Worm (Caenorhabditis elegans): ENCODE data around the gene R01H2.1.

Gene R01H2.1

ce11 chrIII:7103940-7104440 lies 41.3 kb downstream of the R01H2.1 start, which contains the start of gene cpg-2:
cpg-2 (minus strand) TSS chrIII:7103990.
- no peak for TF ChIP-seq ets-7 (tag; optimal IDR thresholded peaks at IDR 0.05)
- no peak for TF ChIP-seq hmg-4 (GFP tag; optimal IDR thresholded peaks at IDR 0.05)
- TF ChIP-seq pes-1 (GFP tag; IDR thresholded peaks at IDR 0.05), result no peak
- no peak for TF ChIP-seq ceh-13 (GFP tag; optimal IDR thresholded peaks at IDR 0.05)
- no peak for TF ChIP-seq ceh-36 (tag; optimal IDR thresholded peaks at IDR 0.05)
- TF ChIP-seq aly-1 (tag; optimal IDR thresholded peaks at IDR 0.05), result no peak
- no peak for TF ChIP-seq hnd-1 (tag; optimal IDR thresholded peaks at IDR 0.05)
- TF ChIP-seq tbx-37 (GFP tag; conservative IDR thresholded peaks at IDR 0.05), result no peak
- TF ChIP-seq F13C5.2 (tag; optimal IDR thresholded peaks at IDR 0.05), result no peak

- TF ChIP-seq pes-1 (GFP tag; IDR thresholded peaks at IDR 0.05) (no peak), ceh-13 (GFP tag; optimal IDR thresholded peaks at IDR 0.05) (no peak), tbx-37 (GFP tag; conservative IDR thresholded peaks at IDR 0.05) (no peak), flt-1 (GFP tag; IDR thresholded peaks at IDR 0.05) (no peak), B0310.2 (tag; optimal IDR thresholded peaks at IDR 0.05) (no peak), aly-1 (tag; optimal IDR thresholded peaks at IDR 0.05) (no peak), hmbx-1 (tag; optimal IDR thresholded peaks at IDR 0.05) (no peak), hmg-4 (GFP tag; optimal IDR thresholded peaks at IDR 0.05) (no peak), ets-7 (tag; optimal IDR thresholded peaks at IDR 0.05) (no peak), scrt-1 (GFP tag; IDR thresholded peaks at IDR 0.05) (no peak), ceh-36 (tag; optimal IDR thresholded peaks at IDR 0.05) (no peak), hnd-1 (tag; optimal IDR thresholded peaks at IDR 0.05) (no peak)
Measured at ce11 chrIII:7106854-7107253, 44.2 kb downstream of the R01H2.1 start.

- no peak for TF ChIP-seq hmg-4 (GFP tag; optimal IDR thresholded peaks at IDR 0.05)
- TF ChIP-seq tbx-37 (GFP tag; conservative IDR thresholded peaks at IDR 0.05), result no peak
- no peak for TF ChIP-seq sea-1 (GFP tag; conservative IDR thresholded peaks at IDR 0.05)
- TF ChIP-seq pes-1 (GFP tag; IDR thresholded peaks at IDR 0.05), result no peak
- no peak for TF ChIP-seq aly-1 (tag; optimal IDR thresholded peaks at IDR 0.05)
- TF ChIP-seq scrt-1 (GFP tag; IDR thresholded peaks at IDR 0.05), result no peak
- no peak for TF ChIP-seq hmbx-1 (tag; optimal IDR thresholded peaks at IDR 0.05)
Measured at ce11 chrIII:7107965-7108364, 45.3 kb downstream of the R01H2.1 start, which contains the start of gene odd-1. odd-1 (plus strand) TSS chrIII:7108313.

- TF ChIP-seq hnd-1 (tag; optimal IDR thresholded peaks at IDR 0.05) (no peak), hmbx-1 (tag; optimal IDR thresholded peaks at IDR 0.05) (no peak), sea-1 (GFP tag; conservative IDR thresholded peaks at IDR 0.05) (no peak), ceh-36 (tag; optimal IDR thresholded peaks at IDR 0.05) (no peak), ceh-13 (GFP tag; optimal IDR thresholded peaks at IDR 0.05) (no peak), ama-1 (optimal IDR thresholded peaks at IDR 0.05) (no peak), tra-4 (tag; optimal IDR thresholded peaks at IDR 0.05) (no peak), hmg-4 (GFP tag; optimal IDR thresholded peaks at IDR 0.05) (no peak), F13C5.2 (tag; optimal IDR thresholded peaks at IDR 0.05) (no peak), aly-1 (tag; optimal IDR thresholded peaks at IDR 0.05) (no peak)
Measured at ce11 chrIII:7111793-7112192, 49.1 kb downstream of the R01H2.1 start, which contains the start of gene B0280.7. B0280.7 (minus strand) TSS chrIII:7111893.

ce11 chrIII:7112285-7112684 lies 49.6 kb downstream of the R01H2.1 start:
- TF ChIP-seq ets-7 (tag; optimal IDR thresholded peaks at IDR 0.05) (no peak), tbx-37 (GFP tag; conservative IDR thresholded peaks at IDR 0.05) (no peak), ama-1 (optimal IDR thresholded peaks at IDR 0.05) (no peak), ceh-36 (tag; optimal IDR thresholded peaks at IDR 0.05) (no peak), pes-1 (GFP tag; IDR thresholded peaks at IDR 0.05) (no peak), hnd-1 (tag; optimal IDR thresholded peaks at IDR 0.05) (no peak), sea-1 (GFP tag; conservative IDR thresholded peaks at IDR 0.05) (no peak), F13C5.2 (tag; optimal IDR thresholded peaks at IDR 0.05) (no peak), tra-4 (tag; optimal IDR thresholded peaks at IDR 0.05) (no peak), flt-1 (GFP tag; IDR thresholded peaks at IDR 0.05) (no peak)
